Worm (Caenorhabditis elegans): ENCODE results near the gene ZK757.1.
A peak's percentile ranks its signal among the peaks of the same experiment; 100 is the strongest.

ZK757.1 gene

ce11 chrIII:9905307-9905706 is 34.4 kb upstream of the ZK757.1 start (continued):
- TF ChIP-seq swsn-7 (tag; optimal IDR thresholded peaks at IDR 0.05) (peak; percentile 20), nhr-85 (tag) (no peak), fos-1 (tag; optimal IDR thresholded peaks at IDR 0.05) (no peak), ceh-8 (GFP tag; optimal IDR thresholded peaks at IDR 0.05) (no peak), ceh-88 (GFP tag; IDR thresholded peaks at IDR 0.05) (no peak), aly-2 (tag; optimal IDR thresholded peaks at IDR 0.05) (no peak), efl-3 (GFP tag; optimal IDR thresholded peaks at IDR 0.05) (no peak), mab-9 (GFP tag; IDR thresholded peaks at IDR 0.05) (no peak), ama-1 (optimal IDR thresholded peaks at IDR 0.05) (no peak), mef-2 (tag; optimal IDR thresholded peaks at IDR 0.05) (no peak), fkh-8 (tag; optimal IDR thresholded peaks at IDR 0.05) (no peak)

DNA sequence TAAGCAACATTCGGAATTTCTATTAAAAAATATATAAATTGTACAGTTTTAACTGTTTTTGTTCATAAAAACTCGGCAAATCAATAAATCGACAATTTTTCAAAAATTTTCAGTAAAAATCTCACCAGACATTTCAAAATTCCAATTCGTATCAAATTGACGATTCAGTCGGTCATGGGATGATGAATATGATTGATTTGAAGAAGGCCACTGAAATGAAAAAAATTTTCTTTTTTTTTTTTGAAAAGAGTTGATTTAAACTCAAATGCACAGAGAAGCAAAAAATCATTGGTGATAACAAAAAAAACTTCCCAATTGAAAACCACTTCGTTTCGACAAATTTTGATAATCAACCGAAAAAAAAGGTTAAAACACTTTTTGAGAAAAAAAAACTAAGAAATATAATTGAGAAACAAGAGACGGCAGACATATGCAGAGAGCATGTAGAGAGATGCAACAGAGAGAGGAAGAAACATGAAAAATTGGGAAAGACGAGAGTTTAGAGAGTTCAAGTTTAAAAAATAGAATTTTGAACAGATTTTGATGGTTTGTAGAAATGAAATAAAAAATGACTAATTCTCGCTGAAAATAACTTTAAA is 32.9 kb upstream of the ZK757.1 start:
- TF ChIP-seq pag-3 (tag; optimal IDR thresholded peaks at IDR 0.05; ENCODE audit: borderline replicate concordance, insufficient read depth), result no peak
- TF ChIP-seq efl-1 (optimal IDR thresholded peaks at IDR 0.05), result no peak
- TF ChIP-seq efl-1 (GFP tag; optimal IDR thresholded peaks at IDR 0.05 in 1 of 2), result no peak
- TF ChIP-seq zip-4 (GFP tag; optimal IDR thresholded peaks at IDR 0.05), result no peak
- TF ChIP-seq nhr-11 (tag; optimal IDR thresholded peaks at IDR 0.05), result no peak
- TF ChIP-seq lin-14 (GFP tag; optimal IDR thresholded peaks at IDR 0.05), result peak; percentile 21
- peak; percentile 52 for TF ChIP-seq elt-2 (tag; optimal IDR thresholded peaks at IDR 0.05)
- TF ChIP-seq nhr-85 (tag), result peak; percentile 18
- TF ChIP-seq nhr-237 (tag; optimal IDR thresholded peaks at IDR 0.05), result no peak
- no peak for TF ChIP-seq C04F5.9 (tag; optimal IDR thresholded peaks at IDR 0.05)
- TF ChIP-seq ama-1 (optimal IDR thresholded peaks at IDR 0.05), result no peak
- TF ChIP-seq vab-15 (tag; optimal IDR thresholded peaks at IDR 0.05), result no peak
- no peak for TF ChIP-seq aly-2 (tag; optimal IDR thresholded peaks at IDR 0.05)

DNA sequence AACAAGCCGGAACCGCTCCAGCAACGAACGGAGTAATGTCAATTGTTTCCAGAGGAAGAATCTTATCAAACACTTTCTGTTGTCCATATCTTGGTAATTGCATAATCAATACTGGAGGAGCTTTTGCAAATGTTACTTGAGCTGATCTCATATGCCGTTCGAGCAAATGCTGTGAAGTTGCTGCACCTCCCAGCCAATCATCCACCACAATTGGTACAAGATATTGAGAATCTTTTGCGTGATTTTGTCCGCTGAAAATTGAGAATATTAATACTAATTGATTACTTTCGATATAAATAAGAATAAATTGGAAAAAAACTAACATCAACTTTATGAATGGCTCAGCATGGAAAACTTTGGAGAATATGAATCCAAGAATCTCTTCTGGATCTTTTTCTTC is 28.8 kb upstream of the ZK757.1 start:
- TF ChIP-seq tlp-1 (tag; optimal IDR thresholded peaks at IDR 0.05), result no peak
- TF ChIP-seq irx-1 (tag; optimal IDR thresholded peaks at IDR 0.05), result no peak
- no peak for TF ChIP-seq C34B4.2 (tag; optimal IDR thresholded peaks at IDR 0.05)
- no peak for TF ChIP-seq efl-1 (optimal IDR thresholded peaks at IDR 0.05)
- peak in 1 of 2 experiments; percentile 82 for TF ChIP-seq efl-1 (GFP tag; optimal IDR thresholded peaks at IDR 0.05 in 1 of 2)

DNA sequence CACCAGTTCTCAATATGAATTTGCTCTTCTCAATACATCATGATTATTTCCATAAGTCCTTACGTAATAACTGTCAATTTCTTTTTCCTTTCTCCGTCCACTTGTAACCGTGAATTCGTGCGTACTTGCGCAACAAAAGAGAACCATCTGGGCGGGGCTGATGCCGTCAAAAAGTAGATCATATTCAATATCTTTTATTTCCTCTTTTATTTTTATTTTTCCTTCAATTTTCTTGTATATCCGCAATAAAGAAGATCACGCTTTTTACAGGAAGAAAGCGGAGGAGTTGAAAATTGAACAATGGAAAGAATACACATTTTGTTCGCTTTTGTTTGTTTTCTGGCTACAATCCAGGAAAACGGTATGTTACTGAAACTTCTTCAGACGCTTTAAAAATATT is 21.9 kb upstream of the ZK757.1 start, which contains the start of gene mam-7:
TSS of gene mam-7 (plus strand) at position 301 of the 400 bp plus-strand sequence.
- no peak for TF ChIP-seq mep-1 (tag; optimal IDR thresholded peaks at IDR 0.05)
- no peak for TF ChIP-seq nhr-12 (tag; optimal IDR thresholded peaks at IDR 0.05)
- TF ChIP-seq pag-3 (tag; optimal IDR thresholded peaks at IDR 0.05; ENCODE audit: borderline replicate concordance, insufficient read depth), result no peak
- no peak for TF ChIP-seq xbp-1 (tag; optimal IDR thresholded peaks at IDR 0.05)

DNA sequence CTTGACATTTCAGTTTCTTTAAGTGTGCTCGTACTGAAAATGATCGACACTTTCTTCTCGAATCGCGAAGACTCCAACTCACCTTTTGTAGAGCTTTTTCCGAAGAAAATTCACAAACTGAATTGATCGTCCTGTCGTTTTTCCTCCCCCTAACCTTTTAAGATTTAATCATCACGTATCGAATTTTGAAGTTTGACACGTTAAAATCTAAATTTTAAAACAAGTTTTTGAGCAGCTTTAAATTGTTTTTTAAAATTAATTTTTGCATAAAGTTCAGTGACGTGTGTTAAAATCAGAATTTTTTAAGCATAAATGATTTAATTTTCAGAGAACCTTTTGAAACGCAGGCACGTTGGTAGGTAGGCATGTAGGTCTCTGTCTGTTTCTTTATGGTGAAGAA is 20.4 kb upstream of the ZK757.1 start, which contains the start of gene alg-4:
TSS of gene alg-4 (minus strand) at position 101 of the 400 bp plus-strand sequence.
- no peak for TF ChIP-seq swsn-7 (tag; optimal IDR thresholded peaks at IDR 0.05)
- TF ChIP-seq lsy-2 (tag; optimal IDR thresholded peaks at IDR 0.05), result no peak
- no peak for TF ChIP-seq lin-39 (tag; optimal IDR thresholded peaks at IDR 0.05)
- no peak for TF ChIP-seq alr-1 (tag; optimal IDR thresholded peaks at IDR 0.05; ENCODE audit: borderline replicate concordance)
- TF ChIP-seq pax-3 (tag; optimal IDR thresholded peaks at IDR 0.05), result no peak
- TF ChIP-seq nhr-76 (tag; optimal IDR thresholded peaks at IDR 0.05), result no peak
- no peak for TF ChIP-seq C16A3.4 (tag; optimal IDR thresholded peaks at IDR 0.05)
- TF ChIP-seq nhr-11 (tag; optimal IDR thresholded peaks at IDR 0.05), result no peak
- no peak for TF ChIP-seq rnt-1 (tag; optimal IDR thresholded peaks at IDR 0.05)
- no peak for TF ChIP-seq F16B12.6 (tag; optimal IDR thresholded peaks at IDR 0.05)
- no peak for TF ChIP-seq aly-2 (tag; optimal IDR thresholded peaks at IDR 0.05)
- no peak for TF ChIP-seq sox-4 (tag; optimal IDR thresholded peaks at IDR 0.05)
- TF ChIP-seq nhr-47 (tag; optimal IDR thresholded peaks at IDR 0.05), result no peak
- TF ChIP-seq blmp-1 (tag; optimal IDR thresholded peaks at IDR 0.05), result no peak
- TF ChIP-seq fos-1 (tag; optimal IDR thresholded peaks at IDR 0.05), result no peak
- no peak for TF ChIP-seq sptf-1 (tag; optimal IDR thresholded peaks at IDR 0.05)
- no peak for TF ChIP-seq efl-3 (GFP tag; optimal IDR thresholded peaks at IDR 0.05)
